Fruit fly (Drosophila melanogaster): Measurements from ENCODE around the gene Cftr.

The Cftr gene

dm6 chr3R:24580067-24580962 lies 36.6 kb upstream of the Cftr start (continued):
- no peak for TF ChIP-seq MESR4 (GFP tag; optimal IDR thresholded peaks at IDR 0.05)
- TF ChIP-seq CG2120 (GFP tag; optimal IDR thresholded peaks at IDR 0.05): peak; percentile 25
- peak; percentile 64 for TF ChIP-seq gem (tag; optimal IDR thresholded peaks at IDR 0.05)
- peak; percentile 18 for TF ChIP-seq Abd-B (GFP tag; optimal IDR thresholded peaks at IDR 0.05)
- no peak for TF ChIP-seq run (tag; optimal IDR thresholded peaks at IDR 0.05)
- no peak for TF ChIP-seq Bdp1 (GFP tag; optimal IDR thresholded peaks at IDR 0.05)
- TF ChIP-seq CG11093 (GFP tag; IDR thresholded peaks at IDR 0.05): no peak
- no peak for TF ChIP-seq CG18011 (GFP tag; optimal IDR thresholded peaks at IDR 0.05)
- no peak for TF ChIP-seq CG2202 (tag; optimal IDR thresholded peaks at IDR 0.05)
- TF ChIP-seq row (GFP tag; IDR thresholded peaks at IDR 0.05): 0 out of 3 replicates have a peak, but pooled peaks have one; percentile 35
- peak; percentile 50 for TF ChIP-seq CG9437 (GFP tag; optimal IDR thresholded peaks at IDR 0.05)
- TF ChIP-seq Hey (tag; optimal IDR thresholded peaks at IDR 0.05): no peak
- TF ChIP-seq vvl (GFP tag; IDR thresholded peaks at IDR 0.05): peak; percentile 30; the same call in 1 of the 2 replicates
- peak; percentile 21 for TF ChIP-seq Xbp1 (GFP tag; optimal IDR thresholded peaks at IDR 0.05)
- no peak for TF ChIP-seq CG1792 (GFP tag; optimal IDR thresholded peaks at IDR 0.05)
- TF ChIP-seq CG14667 (GFP tag; IDR thresholded peaks at IDR 0.05): no peak
- TF ChIP-seq Oaz (GFP tag; IDR thresholded peaks at IDR 0.05): no peak
- TF ChIP-seq CG17829 (tag; optimal IDR thresholded peaks at IDR 0.05): peak; percentile 25
- no peak for TF ChIP-seq CG6683 (GFP tag; optimal IDR thresholded peaks at IDR 0.05)
- TF ChIP-seq CG13424 (tag; optimal IDR thresholded peaks at IDR 0.05): peak; percentile 35
- no peak for TF ChIP-seq Drgx (GFP tag; IDR thresholded peaks at IDR 0.05)
- no peak for TF ChIP-seq dysf (GFP tag; IDR thresholded peaks at IDR 0.05)
- TF ChIP-seq CG12659 (GFP tag; optimal IDR thresholded peaks at IDR 0.05): peak; percentile 14
- no peak for TF ChIP-seq caup (GFP tag; optimal IDR thresholded peaks at IDR 0.05; ENCODE audit: severe bottlenecking)
- TF ChIP-seq fru (optimal IDR thresholded peaks at IDR 0.05): no peak
- no peak for TF ChIP-seq CG11723 (GFP tag; optimal IDR thresholded peaks at IDR 0.05)
- peak; percentile 16 for TF ChIP-seq CG12104 (GFP tag; optimal IDR thresholded peaks at IDR 0.05)
- TF ChIP-seq Rfx (GFP tag; IDR thresholded peaks at IDR 0.05): no peak
- no peak for TF ChIP-seq NFAT (GFP tag; IDR thresholded peaks at IDR 0.05)
- peak; percentile 16; the same call in 1 of the 2 replicates for TF ChIP-seq CG17328 (GFP tag; IDR thresholded peaks at IDR 0.05)
- peak; percentile 27 for TF ChIP-seq CG15696 (tag; optimal IDR thresholded peaks at IDR 0.05)
- TF ChIP-seq ken (GFP tag; IDR thresholded peaks at IDR 0.05): no peak
- no peak for TF ChIP-seq CG11247 (GFP tag; IDR thresholded peaks at IDR 0.05)
- TF ChIP-seq Sox100B (GFP tag; optimal IDR thresholded peaks at IDR 0.05): peak; percentile 67
- TF ChIP-seq CG15269 (tag; optimal IDR thresholded peaks at IDR 0.05): peak; percentile 20
- peak; percentile 0 for TF ChIP-seq CG30431 (GFP tag; optimal IDR thresholded peaks at IDR 0.05)
- no peak for TF ChIP-seq Rx (GFP tag; IDR thresholded peaks at IDR 0.05)
- TF ChIP-seq kni (GFP tag; optimal IDR thresholded peaks at IDR 0.05): no peak
- TF ChIP-seq Bteb2 (GFP tag; optimal IDR thresholded peaks at IDR 0.05): peak; percentile 14
- TF ChIP-seq CG8924 (tag; optimal IDR thresholded peaks at IDR 0.05): peak; percentile 33
- peak; percentile 45 for TF ChIP-seq CG30403 (GFP tag; optimal IDR thresholded peaks at IDR 0.05)
- TF ChIP-seq lov (optimal IDR thresholded peaks at IDR 0.05): no peak
- no peak for TF ChIP-seq lov (GFP tag; IDR thresholded peaks at IDR 0.05)
- TF ChIP-seq CG3163 (GFP tag; optimal IDR thresholded peaks at IDR 0.05): no peak
- no peak for TF ChIP-seq BEAF-32 (GFP tag; optimal IDR thresholded peaks at IDR 0.05)
- peak; percentile 10 for TF ChIP-seq CG8388 (GFP tag; optimal IDR thresholded peaks at IDR 0.05)
- no peak for TF ChIP-seq CG31388 (GFP tag; optimal IDR thresholded peaks at IDR 0.05)
- no peak for TF ChIP-seq CG8089 (GFP tag; optimal IDR thresholded peaks at IDR 0.05)
- TF ChIP-seq CG18599 (GFP tag; optimal IDR thresholded peaks at IDR 0.05): peak; percentile 11
